Fruit fly (Drosophila melanogaster) whole organism, embryonic: ENCODE data around the gene CG32971.
A peak's percentile ranks its signal among the peaks of the same experiment; 100 is the strongest.

Experiments used
- Atf3 ChIP-seq: fragments of 200-800 bp; sonication (Bioruptor generic); optimal IDR thresholded peaks from 3 replicates; lab custom pipeline; 2016; ENCODE audit warnings: missing biosample characterization, missing genetic modification characterization
- CG10209 ChIP-seq: fragments of 200-800 bp; sonication (Bioruptor generic); optimal IDR thresholded peaks from 3 replicates; lab custom pipeline; 2017; ENCODE audit warnings: missing biosample characterization, mild to moderate bottlenecking, missing genetic modification characterization, missing genetic modification reagents
- CG10274 ChIP-seq: fragments of 200-800 bp; sonication (Bioruptor generic); optimal IDR thresholded peaks from 3 replicates; lab custom pipeline; 2017; ENCODE audit warnings: missing biosample characterization, mild to moderate bottlenecking, missing genetic modification characterization
- CG10321 ChIP-seq: fragments of 200-800 bp; sonication (Bioruptor generic); IDR thresholded peaks from 2 replicates; pipeline ENCODE4 v1.3.6; 2022; ENCODE audit warnings: missing biosample characterization, missing genetic modification characterization
- CG11093 ChIP-seq: fragments of 200-800 bp; sonication (Bioruptor generic); IDR thresholded peaks from 3 replicates; pipeline ENCODE4 v1.3.6; 2022; ENCODE audit warnings: missing biosample characterization, missing genetic modification characterization
- CG11695 ChIP-seq: fragments of 200-800 bp; sonication (Bioruptor generic); IDR thresholded peaks from 3 replicates; pipeline ENCODE4 v1.3.6; 2022; ENCODE audit warnings: missing biosample characterization, missing genetic modification characterization
- CG3407 ChIP-seq: fragments of 200-800 bp; sonication (Bioruptor generic); optimal IDR thresholded peaks from 2 replicates; lab custom pipeline; 2018; ENCODE audit warnings: missing biosample characterization, mild to moderate bottlenecking, missing genetic modification characterization
- CG3838 ChIP-seq: fragments of 200-800 bp; sonication (Bioruptor generic); optimal IDR thresholded peaks from 3 replicates; lab custom pipeline; 2016; ENCODE audit warnings: missing biosample characterization, missing genetic modification characterization
- CG4328 ChIP-seq: fragments of 200-800 bp; sonication (Bioruptor generic); optimal IDR thresholded peaks from 3 replicates; lab custom pipeline; 2017; ENCODE audit warnings: missing biosample characterization, missing genetic modification reagents, missing genetic modification characterization
- CG5180 ChIP-seq: fragments of 200-800 bp; sonication (Bioruptor generic); optimal IDR thresholded peaks from 3 replicates; lab custom pipeline; 2017; ENCODE audit warnings: missing biosample characterization, missing genetic modification characterization, mild to moderate bottlenecking, moderate library complexity, missing genetic modification reagents
- CG6791 ChIP-seq: fragments of 200-800 bp; sonication (Bioruptor generic); IDR thresholded peaks from 3 replicates; pipeline ENCODE4 v1.3.6; 2022; ENCODE audit warnings: missing biosample characterization, missing genetic modification characterization; ENCODE audit not compliant: partially characterized antibody
- CG6854 ChIP-seq: fragments of 200-800 bp; sonication (Bioruptor generic); optimal IDR thresholded peaks from 3 replicates; lab custom pipeline; 2017; ENCODE audit warnings: missing biosample characterization, mild to moderate bottlenecking, missing genetic modification characterization
- CG8359 ChIP-seq: fragments of 200-800 bp; sonication (Bioruptor generic); optimal IDR thresholded peaks from 2 replicates; lab custom pipeline; 2017; ENCODE audit warnings: missing biosample characterization, mild to moderate bottlenecking, missing genetic modification characterization, borderline replicate concordance
- CG8924 ChIP-seq: fragments of 200-800 bp; optimal IDR thresholded peaks from 3 replicates; lab custom pipeline; 2019; ENCODE audit warnings: missing biosample characterization, mild to moderate bottlenecking, missing genetic modification characterization, moderate library complexity
- CG9932 ChIP-seq: fragments of 200-800 bp; sonication (Bioruptor generic); IDR thresholded peaks from 2 replicates; pipeline ENCODE4 v1.3.6; 2022; ENCODE audit warnings: missing biosample characterization, missing genetic modification characterization
- CrebB ChIP-seq: fragments of 200-800 bp; sonication (Bioruptor generic); optimal IDR thresholded peaks from 3 replicates; lab custom pipeline; 2018; ENCODE audit warnings: missing biosample characterization, mild to moderate bottlenecking, missing genetic modification characterization
- D ChIP-seq, 2 experiments: fragments of 200-800 bp in 1 of 2; fragments of >200 bp in 1 of 2; sonication (Bioruptor generic) in 1 of 2; optimal IDR thresholded peaks; 2 replicates in 1 of 2; 3 replicates in 1 of 2; lab custom pipeline; 2017; ENCODE audit warnings: mild to moderate bottlenecking in 1 of 2, missing biosample characterization in 1 of 2, missing genetic modification characterization in 1 of 2, missing genetic modification reagents in 1 of 2
- Drgx ChIP-seq: fragments of 200-800 bp; sonication (Bioruptor generic); IDR thresholded peaks from 2 replicates; pipeline ENCODE4 v1.3.6; 2022; ENCODE audit warnings: missing biosample characterization, missing genetic modification characterization
- HLH4C ChIP-seq: fragments of 200-800 bp; sonication (Bioruptor generic); IDR thresholded peaks from 3 replicates; pipeline ENCODE4 v1.3.6; 2022; ENCODE audit warnings: missing biosample characterization, missing genetic modification characterization; ENCODE audit not compliant: partially characterized antibody
- HLH54F ChIP-seq: fragments of 200-800 bp; sonication (Bioruptor generic); optimal IDR thresholded peaks from 3 replicates; lab custom pipeline; 2016; ENCODE audit warnings: missing biosample characterization, missing genetic modification characterization
- Hr3 ChIP-seq: fragments of 200-800 bp; sonication (Bioruptor generic); optimal IDR thresholded peaks from 3 replicates; lab custom pipeline; 2016; ENCODE audit warnings: missing biosample characterization, missing genetic modification characterization
- Hr51 ChIP-seq, 2 experiments: fragments of 200-800 bp; sonication (Bioruptor generic); optimal IDR thresholded peaks; 2 replicates in 1 of 2; 3 replicates in 1 of 2; lab custom pipeline; 2016 to 2018; ENCODE audit warnings: missing biosample characterization in 2 of 2, missing genetic modification characterization in 2 of 2, mild to moderate bottlenecking in 1 of 2, moderate library complexity in 1 of 2
- Hsf ChIP-seq: fragments of 200-800 bp; sonication (Bioruptor generic); optimal IDR thresholded peaks from 3 replicates; lab custom pipeline; 2016; ENCODE audit warnings: missing biosample characterization, missing genetic modification characterization
- Med ChIP-seq: fragments of 200-800 bp; sonication (Bioruptor generic); peaks from one replicate; lab custom pipeline; 2016; ENCODE audit warnings: missing biosample characterization, missing genetic modification characterization, mild to moderate bottlenecking, inconsistent platforms, moderate library complexity
- Meics ChIP-seq: fragments of 200-800 bp; sonication (Bioruptor generic); optimal IDR thresholded peaks from 2 replicates; lab custom pipeline; 2017; ENCODE audit warnings: missing biosample characterization, mild to moderate bottlenecking, missing genetic modification characterization
- NC2α ChIP-seq: fragments of 200-800 bp; sonication (Bioruptor generic); optimal IDR thresholded peaks from 2 replicates; lab custom pipeline; 2016; ENCODE audit warnings: missing biosample characterization, missing genetic modification characterization
- NFAT ChIP-seq: fragments of 200-800 bp; sonication (Bioruptor generic); IDR thresholded peaks from 2 replicates; pipeline ENCODE4 v1.3.6; 2022; ENCODE audit warnings: missing biosample characterization, missing genetic modification characterization
- Nf-YC ChIP-seq: fragments of 200-800 bp; optimal IDR thresholded peaks from 3 replicates; lab custom pipeline; 2019; ENCODE audit warnings: missing biosample characterization, mild to moderate bottlenecking, missing genetic modification characterization, moderate library complexity
- Oaz ChIP-seq: fragments of 200-800 bp; sonication (Bioruptor generic); IDR thresholded peaks from 2 replicates; pipeline ENCODE4 v1.3.6; 2022; ENCODE audit warnings: missing biosample characterization, missing genetic modification characterization
- Oli ChIP-seq: fragments of 200-800 bp; sonication (Bioruptor generic); optimal IDR thresholded peaks from 2 replicates; lab custom pipeline; 2018; ENCODE audit warnings: missing biosample characterization, mild to moderate bottlenecking, missing genetic modification characterization, moderate library complexity
- Optix ChIP-seq: fragments of 200-800 bp; sonication (Bioruptor generic); IDR thresholded peaks from 3 replicates; pipeline ENCODE4 v1.3.6; 2022; ENCODE audit warnings: missing biosample characterization, missing genetic modification characterization
- Sry-δ ChIP-seq: fragments of 200-800 bp; sonication (Bioruptor generic); optimal IDR thresholded peaks from 2 replicates; lab custom pipeline; 2016; ENCODE audit warnings: missing biosample characterization, missing genetic modification characterization
- TFAM ChIP-seq: fragments of 200-800 bp; sonication (Bioruptor generic); optimal IDR thresholded peaks from 2 replicates; lab custom pipeline; 2017; ENCODE audit warnings: missing biosample characterization, missing genetic modification characterization, inconsistent platforms
- az2 ChIP-seq: fragments of 200-800 bp; sonication (Bioruptor generic); optimal IDR thresholded peaks from 3 replicates; lab custom pipeline; 2016; ENCODE audit warnings: missing biosample characterization, missing genetic modification characterization
- cato ChIP-seq: fragments of 200-800 bp; sonication (Bioruptor generic); optimal IDR thresholded peaks from 2 replicates; lab custom pipeline; 2016; ENCODE audit warnings: missing biosample characterization, missing genetic modification characterization, borderline replicate concordance
- dmrt11E ChIP-seq: fragments of 200-800 bp; sonication (Bioruptor generic); optimal IDR thresholded peaks from 3 replicates; lab custom pipeline; 2018; ENCODE audit warnings: missing biosample characterization, mild to moderate bottlenecking, missing genetic modification characterization, moderate library complexity
- dysf ChIP-seq: fragments of 200-800 bp; sonication (Bioruptor generic); IDR thresholded peaks from 3 replicates; pipeline ENCODE4 v1.3.6; 2022; ENCODE audit warnings: missing biosample characterization, missing genetic modification characterization
- ewg ChIP-seq: fragments of 200-800 bp; sonication (Bioruptor generic); optimal IDR thresholded peaks from 3 replicates; lab custom pipeline; 2017; ENCODE audit warnings: mild to moderate bottlenecking, missing biosample characterization, missing genetic modification reagents, missing genetic modification characterization
- gcm ChIP-seq: fragments of 200-800 bp; sonication (Bioruptor generic); optimal IDR thresholded peaks from 2 replicates; lab custom pipeline; 2019; ENCODE audit warnings: missing biosample characterization, mild to moderate bottlenecking, missing genetic modification characterization, moderate library complexity
- gro ChIP-seq: fragments of 200-800 bp; sonication (Bioruptor generic); optimal IDR thresholded peaks from 2 replicates; lab custom pipeline; 2016; ENCODE audit warnings: missing biosample characterization, missing genetic modification characterization
- gsb-n ChIP-seq: fragments of 200-800 bp; sonication (Bioruptor generic); optimal IDR thresholded peaks from 3 replicates; lab custom pipeline; 2018; ENCODE audit warnings: missing biosample characterization, mild to moderate bottlenecking, missing genetic modification characterization
- gt ChIP-seq: fragments of 200-800 bp; sonication (Bioruptor generic); IDR thresholded peaks from 2 replicates; pipeline ENCODE4 v1.3.6; 2022; ENCODE audit warnings: missing biosample characterization, missing genetic modification characterization
- org-1 ChIP-seq: fragments of 200-800 bp; sonication (Bioruptor generic); optimal IDR thresholded peaks from 2 replicates; lab custom pipeline; 2017; ENCODE audit warnings: missing biosample characterization, missing genetic modification characterization
- sob ChIP-seq: fragments of 200-800 bp; sonication (Bioruptor generic); IDR thresholded peaks from 2 replicates; pipeline ENCODE4 v1.3.6; 2022; ENCODE audit warnings: missing biosample characterization, missing genetic modification characterization
- ssp ChIP-seq: fragments of 200-800 bp; sonication (Bioruptor generic); IDR thresholded peaks from 2 replicates; pipeline ENCODE4 v1.3.6; 2022; ENCODE audit warnings: missing biosample characterization, missing genetic modification characterization
- ttk ChIP-seq: fragments of 200-800 bp; sonication (Bioruptor generic); IDR thresholded peaks from 2 replicates; pipeline ENCODE4 v2.1.2; 2022; ENCODE audit warnings: missing biosample characterization, missing genetic modification characterization
- vfl ChIP-seq: fragments of 200-800 bp; sonication (Bioruptor generic); optimal IDR thresholded peaks from 2 replicates; lab custom pipeline; 2016; ENCODE audit warnings: missing biosample characterization, missing genetic modification characterization
- wek ChIP-seq: fragments of 200-800 bp; sonication (Bioruptor generic); optimal IDR thresholded peaks from 3 replicates; lab custom pipeline; 2018; ENCODE audit warnings: missing biosample characterization, mild to moderate bottlenecking, missing genetic modification characterization, moderate library complexity
- zfh1 ChIP-seq: fragments of 200-800 bp; sonication (Bioruptor generic); IDR thresholded peaks from 3 replicates; pipeline ENCODE4 v1.3.6; 2022; ENCODE audit warnings: missing biosample characterization, missing genetic modification characterization

The CG32971 gene

DNA sequence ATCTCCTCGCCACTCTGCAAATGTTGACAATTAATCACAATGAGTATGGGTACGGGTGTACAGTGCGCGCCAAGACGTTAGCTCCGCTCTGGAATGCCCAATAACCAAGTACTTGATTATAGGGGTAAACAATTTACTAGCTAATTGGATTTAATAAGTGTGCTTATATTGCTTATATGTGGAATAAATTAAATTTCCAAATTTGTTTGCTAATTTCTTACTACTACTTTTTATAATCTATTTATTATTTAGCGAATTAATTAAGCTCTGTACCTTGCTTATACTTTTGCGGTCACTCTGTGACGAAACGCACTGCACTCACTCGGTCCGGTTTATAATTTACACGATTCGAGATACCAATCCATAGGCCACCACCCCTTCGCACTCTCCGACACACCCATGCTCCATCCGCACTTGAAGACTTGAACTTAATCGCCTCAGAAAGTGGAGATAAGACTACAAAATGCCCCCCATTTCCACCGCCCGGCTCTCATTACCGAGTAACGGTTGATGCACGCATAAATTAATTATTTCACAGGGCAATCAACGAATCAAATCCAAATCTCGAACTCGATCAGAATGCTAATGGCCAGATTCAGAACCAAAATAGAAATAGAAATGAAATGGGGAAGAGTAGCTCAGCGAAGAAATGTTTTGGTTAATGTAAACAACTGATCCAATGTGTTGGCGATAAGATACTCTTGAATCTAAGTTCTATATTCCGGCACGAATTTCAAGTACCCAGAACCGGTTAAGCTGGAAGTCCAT is 36.9 kb upstream of the CG32971 start (continued):
- peak; percentile 32 for TF ChIP-seq gsb-n (tag; lab: Kevin White, UChicago)
- TF ChIP-seq CG10209 (GFP tag; lab: Kevin White, UChicago) = peak; percentile 32
- no peak for TF ChIP-seq CG10274 (GFP tag; lab: Kevin White, UChicago)
- TF ChIP-seq HLH54F (GFP tag; lab: Kevin White, UChicago) = no peak
- TF ChIP-seq HLH4C (GFP tag; lab: Robert Waterston, UW) = no peak
- TF ChIP-seq vfl (GFP tag; lab: Kevin White, UChicago) = no peak
- peak; percentile 65 for TF ChIP-seq Oli (tag; lab: Kevin White, UChicago)
- TF ChIP-seq CG6854 (GFP tag; lab: Kevin White, UChicago) = no peak
- TF ChIP-seq dysf (GFP tag; lab: Robert Waterston, UW) = 0 out of 3 replicates have a peak, but pooled peaks have one; percentile 20
- TF ChIP-seq Nf-YC = no peak
- no peak for TF ChIP-seq NC2α
- peak; percentile 55 for TF ChIP-seq az2 (GFP tag; lab: Kevin White, UChicago)
- peak; percentile 45 for TF ChIP-seq CG8924 (tag; lab: Kevin White, UChicago)
- TF ChIP-seq zfh1 (GFP tag; lab: Robert Waterston, UW) = no peak
- TF ChIP-seq Hr3 (GFP tag; lab: Kevin White, UChicago) = no peak
- no peak for TF ChIP-seq CG8359
- TF ChIP-seq Drgx (GFP tag; lab: Robert Waterston, UW) = peak; percentile 65; the same call in 1 of the 2 replicates
- TF ChIP-seq sob (GFP tag; lab: Robert Waterston, UW) = no peak
- TF ChIP-seq org-1 = peak; percentile 5
- no peak for TF ChIP-seq CrebB (tag; lab: Kevin White, UChicago)
- TF ChIP-seq cato (GFP tag; lab: Kevin White, UChicago) = no peak
- TF ChIP-seq CG3838 = no peak
- TF ChIP-seq CG6791 (GFP tag; lab: Robert Waterston, UW) = no peak
- TF ChIP-seq Atf3 (GFP tag; lab: Kevin White, UChicago) = no peak
- TF ChIP-seq D (optimal IDR thresholded peaks at IDR 0.05; lab: Kevin White, UChicago) = no peak
- peak; percentile 13 for TF ChIP-seq D (GFP tag; optimal IDR thresholded peaks at IDR 0.05; lab: Kevin White, UChicago)
- TF ChIP-seq dmrt11E = peak; percentile 61
- TF ChIP-seq wek (GFP tag; lab: Kevin White, UChicago) = no peak
- no peak for TF ChIP-seq Oaz (GFP tag; lab: Robert Waterston, UW)
- peak; percentile 29 for TF ChIP-seq CG3407
- TF ChIP-seq gro = no peak
- TF ChIP-seq CG5180 = peak; percentile 15
- peak; percentile 79 for TF ChIP-seq Med (GFP tag; lab: Kevin White, UChicago)
- TF ChIP-seq ssp (GFP tag; lab: Robert Waterston, UW) = no peak
- TF ChIP-seq CG11695 (GFP tag; lab: Robert Waterston, UW) = peak; percentile 66; the same call in 2 of the 3 replicates
- TF ChIP-seq ewg = peak; percentile 41
- TF ChIP-seq NFAT = no peak
- TF ChIP-seq CG11093 (GFP tag; lab: Robert Waterston, UW) = no peak
- TF ChIP-seq Hsf = no peak
- TF ChIP-seq Hr51 (GFP tag; optimal IDR thresholded peaks at IDR 0.05; lab: Kevin White, UChicago) = peak in 1 of 2 experiments; percentile 58
- no peak for TF ChIP-seq CG9932 (GFP tag; lab: Robert Waterston, UW)
- no peak for TF ChIP-seq TFAM (GFP tag; lab: Kevin White, UChicago)
- peak; percentile 70 for TF ChIP-seq gcm (GFP tag; lab: Kevin White, UChicago)
- no peak for TF ChIP-seq gt (GFP tag; lab: Robert Waterston, UW)
- TF ChIP-seq Optix = 0 out of 3 replicates have a peak, but pooled peaks have one; percentile 21
- TF ChIP-seq Meics (GFP tag; lab: Kevin White, UChicago) = peak; percentile 23
- TF ChIP-seq CG4328 = peak; percentile 1
- peak; percentile 45 for TF ChIP-seq ttk (GFP tag; lab: Robert Waterston, UW)
- TF ChIP-seq Sry-δ (GFP tag; lab: Kevin White, UChicago) = no peak
- no peak for TF ChIP-seq CG10321 (GFP tag; lab: Robert Waterston, UW)
